Worm (Caenorhabditis elegans) whole organism, L1 larva: ENCODE results near the gene rnp-4.

Experiments used
- C16A3.4 ChIP-seq: fragments of 150-350 bp; optimal IDR thresholded peaks from 2 replicates; lab custom pipeline; 2014; ENCODE audit warnings: missing biosample characterization, missing genetic modification characterization
- F16B12.6 ChIP-seq: fragments of 150-350 bp; optimal IDR thresholded peaks from 2 replicates; lab custom pipeline; 2014; ENCODE audit warnings: missing biosample characterization, missing genetic modification characterization
- aha-1 ChIP-seq: fragments of 150-350 bp; optimal IDR thresholded peaks from 2 replicates; lab custom pipeline; 2014; ENCODE audit warnings: missing biosample characterization, missing genetic modification characterization
- alr-1 ChIP-seq: fragments of 200-800 bp; sonication (Bioruptor generic); optimal IDR thresholded peaks from 2 replicates; lab custom pipeline; 2018; ENCODE audit warnings: borderline replicate concordance, mild to moderate bottlenecking, missing genetic modification characterization, missing compliant biosample characterization
- aly-2 ChIP-seq: fragments of 150-350 bp; optimal IDR thresholded peaks from 2 replicates; lab custom pipeline; 2014; ENCODE audit warnings: missing biosample characterization, missing genetic modification characterization
- blmp-1 ChIP-seq: fragments of 150-350 bp; optimal IDR thresholded peaks from 2 replicates; lab custom pipeline; 2014; ENCODE audit warnings: missing biosample characterization, missing genetic modification characterization
- ceh-82 ChIP-seq, 3 experiments: fragments of 150-350 bp in 1 of 3; sonication (generic microtip) in 2 of 3; optimal IDR thresholded peaks; 2 replicates each; lab custom pipeline; 2014 to 2017; ENCODE audit warnings: missing biosample characterization in 3 of 3, missing genetic modification characterization in 3 of 3
- ceh-88 ChIP-seq: fragments of 200-800 bp; sonication (Bioruptor generic); IDR thresholded peaks from 2 replicates; pipeline ENCODE4 v1.3.6; 2022; ENCODE audit warnings: missing genetic modification characterization, missing compliant biosample characterization
- dpl-1 ChIP-seq, 3 experiments: fragments of 150-350 bp in 2 of 3; sonication (generic microtip) in 1 of 3; optimal IDR thresholded peaks; 2 replicates each; lab custom pipeline; 2014 to 2017; ENCODE audit warnings: missing biosample characterization in 3 of 3, missing genetic modification characterization in 3 of 3, missing genetic modification reagents in 3 of 3
- dsc-1 ChIP-seq: sonication (generic microtip); optimal IDR thresholded peaks from 2 replicates; lab custom pipeline; 2016; ENCODE audit warnings: mild to moderate bottlenecking, missing genetic modification characterization, missing compliant biosample characterization
- efl-1 ChIP-seq, 4 experiments: fragments of 150-350 bp; optimal IDR thresholded peaks in 3 of 4; peaks in 1 of 4; 1 replicate in 1 of 4; 2 replicates in 3 of 4; lab custom pipeline; 2014; ENCODE audit warnings: missing biosample characterization in 2 of 4, missing genetic modification characterization in 2 of 4, missing genetic modification reagents in 2 of 4
- elt-3 ChIP-seq, 6 experiments: fragments of 150-350 bp in 1 of 6; sonication (generic microtip); optimal IDR thresholded peaks; 2 replicates each; lab custom pipeline; 2017 to 2018; ENCODE audit warnings: missing biosample characterization in 6 of 6, missing genetic modification characterization in 6 of 6, inconsistent platforms in 1 of 6
- fkh-8 ChIP-seq: sonication (generic microtip); optimal IDR thresholded peaks from 2 replicates; lab custom pipeline; 2016; ENCODE audit warnings: mild to moderate bottlenecking, missing genetic modification characterization, missing compliant biosample characterization
- grh-1 ChIP-seq: fragments of 200-800 bp; sonication (Bioruptor generic); IDR thresholded peaks from 2 replicates; pipeline ENCODE4 v1.3.6; 2022; ENCODE audit warnings: missing genetic modification reagents, missing genetic modification characterization, missing compliant biosample characterization
- irx-1 ChIP-seq: sonication (generic microtip); optimal IDR thresholded peaks from 2 replicates; lab custom pipeline; 2016; ENCODE audit warnings: missing genetic modification characterization, missing compliant biosample characterization
- isw-1 ChIP-seq: fragments of 200-800 bp; sonication (Bioruptor generic); IDR thresholded peaks from 2 replicates; pipeline ENCODE4 v1.3.6; 2022; ENCODE audit warnings: missing genetic modification characterization, missing compliant biosample characterization
- lin-15B ChIP-seq: fragments of 150-350 bp; sonication (generic microtip); optimal IDR thresholded peaks from 3 replicates; lab custom pipeline; 2014; ENCODE audit warnings: missing biosample characterization, missing genetic modification characterization
- lin-35 ChIP-seq, 2 experiments: fragments of 150-350 bp; optimal IDR thresholded peaks; 2 replicates each; lab custom pipeline; 2014; ENCODE audit warnings: missing biosample characterization in 2 of 2, missing genetic modification characterization in 2 of 2, missing genetic modification reagents in 2 of 2
- lir-3 ChIP-seq: sonication (generic microtip); optimal IDR thresholded peaks from 2 replicates; lab custom pipeline; 2016; ENCODE audit warnings: mild to moderate bottlenecking, missing genetic modification characterization, moderate library complexity, missing compliant biosample characterization; ENCODE audit not compliant: poor library complexity
- lsy-2 ChIP-seq, 2 experiments: fragments of 150-350 bp; optimal IDR thresholded peaks; 2 replicates each; lab custom pipeline; 2014; ENCODE audit warnings: missing biosample characterization in 2 of 2, missing genetic modification characterization in 2 of 2
- mdl-1 ChIP-seq, 2 experiments: fragments of 150-350 bp; optimal IDR thresholded peaks; 2 replicates each; lab custom pipeline; 2014 to 2017; ENCODE audit warnings: missing biosample characterization in 2 of 2, missing genetic modification characterization in 2 of 2, inconsistent platforms in 1 of 2
- mep-1 ChIP-seq: fragments of 150-350 bp; optimal IDR thresholded peaks from 2 replicates; lab custom pipeline; 2014; ENCODE audit warnings: missing biosample characterization, missing genetic modification characterization
- nhr-19 ChIP-seq: fragments of 200-800 bp; sonication (Bioruptor generic); conservative IDR thresholded peaks from 2 replicates; pipeline ENCODE4 v1.3.6; 2022; ENCODE audit warnings: missing genetic modification characterization, missing compliant biosample characterization
- nhr-20 ChIP-seq: sonication (generic microtip); optimal IDR thresholded peaks from 2 replicates; lab custom pipeline; 2016; ENCODE audit warnings: mild to moderate bottlenecking, missing genetic modification characterization, missing compliant biosample characterization
- nhr-47 ChIP-seq: sonication (generic microtip); optimal IDR thresholded peaks from 2 replicates; lab custom pipeline; 2016; ENCODE audit warnings: mild to moderate bottlenecking, missing genetic modification characterization, moderate library complexity, missing compliant biosample characterization
- nhr-71 ChIP-seq: sonication (generic microtip); optimal IDR thresholded peaks from 2 replicates; lab custom pipeline; 2016; ENCODE audit warnings: mild to moderate bottlenecking, missing genetic modification characterization, moderate library complexity, missing compliant biosample characterization
- nhr-76 ChIP-seq: sonication (generic microtip); optimal IDR thresholded peaks from 2 replicates; lab custom pipeline; 2017; ENCODE audit warnings: missing biosample characterization, missing genetic modification characterization
- nhr-85 ChIP-seq: sonication (generic microtip); peaks from one replicate; lab custom pipeline; 2016; ENCODE audit warnings: missing genetic modification characterization, inconsistent platforms, missing compliant biosample characterization
- nhr-90 ChIP-seq: sonication (generic microtip); optimal IDR thresholded peaks from 2 replicates; lab custom pipeline; 2016; ENCODE audit warnings: mild to moderate bottlenecking, missing genetic modification characterization, missing compliant biosample characterization; ENCODE audit not compliant: poor library complexity
- pax-3 ChIP-seq: fragments of 200-800 bp; sonication (Bioruptor generic); optimal IDR thresholded peaks from 2 replicates; lab custom pipeline; 2018; ENCODE audit warnings: mild to moderate bottlenecking, missing genetic modification characterization, moderate library complexity, missing compliant biosample characterization
- rnt-1 ChIP-seq: sonication (generic microtip); optimal IDR thresholded peaks from 2 replicates; lab custom pipeline; 2016; ENCODE audit warnings: mild to moderate bottlenecking, missing genetic modification characterization, moderate library complexity, missing compliant biosample characterization
- skn-1 ChIP-seq: fragments of 150-350 bp; optimal IDR thresholded peaks from 2 replicates; lab custom pipeline; 2014; ENCODE audit warnings: missing biosample characterization, missing genetic modification characterization
- snu-23 ChIP-seq: sonication (generic microtip); optimal IDR thresholded peaks from 2 replicates; lab custom pipeline; 2016; ENCODE audit warnings: missing genetic modification characterization, missing compliant biosample characterization
- swsn-7 ChIP-seq: sonication (generic microtip); optimal IDR thresholded peaks from 2 replicates; lab custom pipeline; 2016; ENCODE audit warnings: missing genetic modification characterization, missing compliant biosample characterization
- tbx-2 ChIP-seq: sonication (generic microtip); optimal IDR thresholded peaks from 2 replicates; lab custom pipeline; 2016; ENCODE audit warnings: missing genetic modification characterization, missing compliant biosample characterization
- vab-15 ChIP-seq: sonication (generic microtip); optimal IDR thresholded peaks from 2 replicates; lab custom pipeline; 2017; ENCODE audit warnings: missing genotype, mild to moderate bottlenecking, missing genetic modification characterization, missing compliant biosample characterization
- xbp-1 ChIP-seq: sonication (generic microtip); optimal IDR thresholded peaks from 2 replicates; lab custom pipeline; 2016; ENCODE audit warnings: missing genetic modification characterization, missing compliant biosample characterization

Gene rnp-4

ce11 chrIII:4378600-4379293 lies 27.3 kb upstream of the rnp-4 start:
- peak; percentile 29 for TF ChIP-seq fkh-8 (tag; lab: Kevin White, UChicago)
- peak; percentile 25 for TF ChIP-seq dsc-1 (tag; lab: Kevin White, UChicago)
- peak; percentile 19 for TF ChIP-seq irx-1 (tag; lab: Kevin White, UChicago)
- peak; percentile 30 for TF ChIP-seq aly-2
- peak; percentile 30 to 65 for TF ChIP-seq lsy-2 (tag; optimal IDR thresholded peaks at IDR 0.05; lab: Kevin White, UChicago)
- TF ChIP-seq tbx-2 (tag; lab: Kevin White, UChicago): peak; percentile 23
- TF ChIP-seq nhr-71 (tag; lab: Kevin White, UChicago): peak; percentile 62
- TF ChIP-seq nhr-90 (tag; lab: Kevin White, UChicago): peak; percentile 56
- peak; percentile 48 for TF ChIP-seq nhr-20
- TF ChIP-seq rnt-1 (tag; lab: Kevin White, UChicago): peak; percentile 28
- TF ChIP-seq elt-3 (tag; optimal IDR thresholded peaks at IDR 0.05; lab: Kevin White, UChicago): peak in 1 of 6 experiments; percentile 17
- TF ChIP-seq lin-35 (GFP tag; optimal IDR thresholded peaks at IDR 0.05; lab: Kevin White, UChicago): peak in 1 of 2 experiments; percentile 21
- TF ChIP-seq nhr-47 (tag; lab: Kevin White, UChicago): peak; percentile 56
- 0 out of 2 replicates have a peak, but pooled peaks have one; percentile 28 for TF ChIP-seq grh-1 (GFP tag; lab: Robert Waterston, UW)
- TF ChIP-seq lir-3 (tag; lab: Kevin White, UChicago): peak; percentile 8
- TF ChIP-seq snu-23 (GFP tag; lab: Kevin White, UChicago): peak; percentile 52
- TF ChIP-seq xbp-1: peak; percentile 25
- peak; percentile 48; the same call in 1 of the 2 replicates for TF ChIP-seq ceh-88
- TF ChIP-seq blmp-1 (tag; lab: Kevin White, UChicago): peak; percentile 28
- peak; percentile 23 for TF ChIP-seq C16A3.4 (tag; lab: Kevin White, UChicago)
- peak; percentile 27 for TF ChIP-seq skn-1
- TF ChIP-seq dpl-1 (GFP tag; optimal IDR thresholded peaks at IDR 0.05; lab: Kevin White, UChicago): peak in 1 of 3 experiments; percentile 5
- TF ChIP-seq nhr-85 (tag; lab: Kevin White, UChicago): peak; percentile 56
- peak in 1 of 2 experiments; percentile 38 for TF ChIP-seq efl-1 (optimal IDR thresholded peaks at IDR 0.05; lab: Kevin White, UChicago)
- TF ChIP-seq efl-1 (GFP tag; optimal IDR thresholded peaks at IDR 0.05 in 1 of 2; lab: Kevin White, UChicago): peak in 1 of 2 experiments; percentile 61
- peak; percentile 8; the same call in 1 of the 2 replicates for TF ChIP-seq isw-1 (GFP tag; lab: Robert Waterston, UW)
- TF ChIP-seq pax-3 (tag; lab: Kevin White, UChicago): peak; percentile 13
- peak; percentile 81 for TF ChIP-seq nhr-19 (GFP tag; lab: Robert Waterston, UW)
- peak; percentile 52 for TF ChIP-seq swsn-7 (tag; lab: Kevin White, UChicago)
- TF ChIP-seq mep-1 (tag; lab: Kevin White, UChicago): peak; percentile 50
- peak in 1 of 2 experiments; percentile 1 for TF ChIP-seq mdl-1 (tag; optimal IDR thresholded peaks at IDR 0.05; lab: Kevin White, UChicago)

DNA sequence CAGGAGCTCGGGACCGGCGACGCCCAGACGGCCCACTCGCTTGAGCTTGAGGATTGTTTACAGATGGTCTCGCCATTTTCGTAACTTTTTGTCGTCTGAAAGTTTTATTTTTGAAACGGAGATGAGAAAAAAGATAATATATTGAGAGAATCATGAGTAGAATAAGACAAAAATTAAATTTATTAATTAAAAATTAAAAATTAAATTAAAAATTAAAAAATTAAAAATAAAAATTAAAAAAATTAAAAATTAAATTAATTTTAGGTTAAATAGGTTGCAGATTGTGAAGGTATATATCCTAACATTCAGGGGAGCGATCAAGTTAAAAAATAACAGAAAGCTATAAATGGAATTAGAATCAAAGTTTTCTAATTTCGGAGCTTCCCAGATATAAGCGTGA lies 26.4 kb upstream of the rnp-4 start, which contains the start of gene B0284.3:
Gene B0284.3 (minus strand): TSS at position 101 of the 400 bp plus-strand sequence.
- TF ChIP-seq nhr-76 (tag; lab: Kevin White, UChicago): no peak
- no peak for TF ChIP-seq mdl-1 (tag; optimal IDR thresholded peaks at IDR 0.05; lab: Kevin White, UChicago)
- no peak for TF ChIP-seq lin-15B (tag; lab: Kevin White, UChicago)
- no peak for TF ChIP-seq aha-1 (tag; lab: Kevin White, UChicago)
- no peak for TF ChIP-seq tbx-2 (tag; lab: Kevin White, UChicago)

- TF ChIP-seq F16B12.6 (tag; lab: Kevin White, UChicago): peak; percentile 78
- TF ChIP-seq lsy-2 (tag; optimal IDR thresholded peaks at IDR 0.05; lab: Kevin White, UChicago): peak in 1 of 2 experiments; percentile 54
- peak; percentile 13 for TF ChIP-seq swsn-7 (tag; lab: Kevin White, UChicago)
- peak in 1 of 3 experiments; percentile 43 for TF ChIP-seq dpl-1 (GFP tag; optimal IDR thresholded peaks at IDR 0.05; lab: Kevin White, UChicago)
- TF ChIP-seq nhr-19 (GFP tag; lab: Robert Waterston, UW): peak; percentile 9; the same call in 1 of the 2 replicates
- no peak for TF ChIP-seq alr-1
- TF ChIP-seq vab-15 (tag; lab: Kevin White, UChicago): no peak
- peak; percentile 42 for TF ChIP-seq rnt-1 (tag; lab: Kevin White, UChicago)
- TF ChIP-seq ceh-82 (tag; optimal IDR thresholded peaks at IDR 0.05; lab: Kevin White, UChicago): peak in 1 of 3 experiments; percentile 43
- peak; percentile 42 for TF ChIP-seq mep-1 (tag; lab: Kevin White, UChicago)
- peak in 1 of 2 experiments; percentile 48 for TF ChIP-seq lin-35 (GFP tag; optimal IDR thresholded peaks at IDR 0.05; lab: Kevin White, UChicago)
- TF ChIP-seq efl-1 (optimal IDR thresholded peaks at IDR 0.05; lab: Kevin White, UChicago): peak; percentile 51 to 53
- TF ChIP-seq efl-1 (GFP tag; optimal IDR thresholded peaks at IDR 0.05 in 1 of 2; lab: Kevin White, UChicago): peak; percentile 52 to 90
- TF ChIP-seq blmp-1 (tag; lab: Kevin White, UChicago): no peak
Measured at ce11 chrIII:4380835-4381234, 25.3 kb upstream of the rnp-4 start.
